Worm (Caenorhabditis elegans) whole organism, late embryonic: ENCODE data around the gene ddn-2.

Source experiments
- ama-1 ChIP-seq: fragments of 150-350 bp; optimal IDR thresholded peaks from 2 replicates; lab custom pipeline; 2014
- ets-4 ChIP-seq: sonication (generic microtip); optimal IDR thresholded peaks from 2 replicates; lab custom pipeline; 2016; ENCODE audit warnings: missing genetic modification characterization, missing compliant biosample characterization
- fkh-6 ChIP-seq: sonication (generic microtip); optimal IDR thresholded peaks from 2 replicates; lab custom pipeline; 2016; ENCODE audit warnings: missing genetic modification characterization, missing compliant biosample characterization
- hlh-30 ChIP-seq: sonication (generic microtip); optimal IDR thresholded peaks from 2 replicates; lab custom pipeline; 2017; ENCODE audit warnings: antibody characterized with exemption, missing genetic modification characterization, missing compliant biosample characterization; ENCODE audit not compliant: insufficient read depth
- hlh-8 ChIP-seq: sonication (generic microtip); optimal IDR thresholded peaks from 2 replicates; lab custom pipeline; 2016; ENCODE audit warnings: missing genotype, missing genetic modification characterization, missing compliant biosample characterization
- lin-11 ChIP-seq: fragments of 200-800 bp; sonication (Bioruptor generic); optimal IDR thresholded peaks from 2 replicates; lab custom pipeline; 2018; ENCODE audit warnings: mild to moderate bottlenecking, missing genetic modification characterization, missing compliant biosample characterization
- pha-4 ChIP-seq: fragments of 150-350 bp; optimal IDR thresholded peaks from 2 replicates; lab custom pipeline; 2018; ENCODE audit warnings: missing biosample characterization, missing genetic modification reagents, missing genetic modification characterization
- syd-9 ChIP-seq: sonication (generic microtip); optimal IDR thresholded peaks from 2 replicates; lab custom pipeline; 2016; ENCODE audit warnings: mild to moderate bottlenecking, missing genetic modification characterization, moderate library complexity, missing compliant biosample characterization
- tbx-2 ChIP-seq: sonication (generic microtip); optimal IDR thresholded peaks from 2 replicates; lab custom pipeline; 2016; ENCODE audit warnings: missing genetic modification characterization, missing compliant biosample characterization

DNA sequence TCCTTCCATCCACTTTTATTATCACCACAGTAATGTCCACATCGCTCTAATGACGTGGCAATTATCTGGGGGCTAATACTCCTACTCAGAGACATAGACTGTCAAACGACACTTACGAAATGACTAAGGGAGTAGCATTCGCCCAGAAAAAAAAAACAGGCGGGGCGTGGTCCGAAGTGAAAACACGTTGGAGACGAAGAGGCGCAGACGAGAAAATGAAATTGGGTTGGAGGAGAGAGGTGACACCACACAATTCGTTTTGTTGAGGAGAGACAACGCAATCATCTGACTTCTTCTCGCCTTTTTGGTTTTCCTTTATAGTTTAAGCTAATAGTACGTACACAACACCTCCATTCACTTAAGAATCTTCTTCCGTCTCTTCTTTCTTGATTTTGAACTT is 30.3 kb downstream of the ddn-2 start:
- no peak for TF ChIP-seq tbx-2
- no peak for TF ChIP-seq lin-11 (tag; lab: Kevin White, UChicago)
- no peak for TF ChIP-seq hlh-8 (tag; lab: Kevin White, UChicago)
- no peak for TF ChIP-seq ets-4
- no peak for TF ChIP-seq hlh-30 (tag; lab: Kevin White, UChicago)
- TF ChIP-seq ama-1 (lab: Kevin White, UChicago), result no peak
- no peak for TF ChIP-seq fkh-6 (tag; lab: Kevin White, UChicago)
- TF ChIP-seq syd-9, result no peak
- no peak for TF ChIP-seq pha-4 (tag; lab: Kevin White, UChicago)
